Worm (Caenorhabditis elegans) whole organism, L3 larva: Measurements from ENCODE around the gene snt-1.

ENCODE experiments used
- R02D3.7 ChIP-seq: fragments of 150-350 bp; optimal IDR thresholded peaks from 2 replicates; lab custom pipeline; 2014; ENCODE audit warnings: missing biosample characterization, missing genetic modification characterization
- aly-2 ChIP-seq: fragments of 150-350 bp; optimal IDR thresholded peaks from 2 replicates; lab custom pipeline; 2014; ENCODE audit warnings: missing biosample characterization, missing genetic modification characterization
- ama-1 ChIP-seq: fragments of 150-350 bp; optimal IDR thresholded peaks from 2 replicates; lab custom pipeline; 2018
- ceh-16 ChIP-seq: sonication (generic microtip); optimal IDR thresholded peaks from 2 replicates; lab custom pipeline; 2017; ENCODE audit warnings: missing biosample characterization, missing genetic modification characterization
- ceh-28 ChIP-seq: fragments of 150-350 bp; optimal IDR thresholded peaks from 2 replicates; lab custom pipeline; 2014; ENCODE audit warnings: missing biosample characterization, missing genetic modification reagents, missing genetic modification characterization
- ceh-82 ChIP-seq: fragments of 150-350 bp; optimal IDR thresholded peaks from 2 replicates; lab custom pipeline; 2014; ENCODE audit warnings: missing biosample characterization, missing genetic modification characterization
- ceh-9 ChIP-seq: sonication (generic microtip); optimal IDR thresholded peaks from 2 replicates; lab custom pipeline; 2018; ENCODE audit warnings: missing biosample characterization, missing genetic modification characterization
- daf-12 ChIP-seq: fragments of 150-350 bp; optimal IDR thresholded peaks from 2 replicates; lab custom pipeline; 2014; ENCODE audit warnings: missing biosample characterization, missing genetic modification reagents, missing genetic modification characterization
- egl-27 ChIP-seq: sonication (generic microtip); optimal IDR thresholded peaks from 4 replicates; lab custom pipeline; 2017; ENCODE audit warnings: missing biosample characterization, missing genetic modification reagents, missing genetic modification characterization
- egl-5 ChIP-seq: fragments of 150-350 bp; optimal IDR thresholded peaks from 2 replicates; lab custom pipeline; 2017; ENCODE audit warnings: missing biosample characterization, missing genetic modification reagents, missing genetic modification characterization, inconsistent platforms
- elt-1 ChIP-seq: fragments of 150-350 bp; optimal IDR thresholded peaks from 2 replicates; lab custom pipeline; 2014; ENCODE audit warnings: missing biosample characterization, missing genetic modification characterization
- elt-2 ChIP-seq: sonication (generic microtip); optimal IDR thresholded peaks from 2 replicates; lab custom pipeline; 2016; ENCODE audit warnings: missing genetic modification reagents, mild to moderate bottlenecking, missing genetic modification characterization, missing compliant biosample characterization
- elt-3 ChIP-seq, 3 experiments: fragments of 150-350 bp in 1 of 3; sonication (generic microtip) in 2 of 3; optimal IDR thresholded peaks; 2 replicates in 2 of 3; 4 replicates in 1 of 3; lab custom pipeline; 2014 to 2017; ENCODE audit warnings: missing biosample characterization in 3 of 3, missing genetic modification characterization in 3 of 3
- eor-1 ChIP-seq, 2 experiments: fragments of 150-350 bp; optimal IDR thresholded peaks; 2 replicates each; lab custom pipeline; 2014 to 2018; ENCODE audit warnings: missing biosample characterization in 2 of 2, missing genetic modification characterization in 2 of 2
- fkh-10 ChIP-seq: sonication (generic microtip); optimal IDR thresholded peaks from 2 replicates; lab custom pipeline; 2017; ENCODE audit warnings: missing biosample characterization, missing genetic modification reagents, missing genetic modification characterization
- fkh-2 ChIP-seq: fragments of 150-350 bp; optimal IDR thresholded peaks from 2 replicates; lab custom pipeline; 2014; ENCODE audit warnings: missing biosample characterization, missing genetic modification reagents, missing genetic modification characterization
- jun-1 ChIP-seq: fragments of 150-350 bp; optimal IDR thresholded peaks from 2 replicates; lab custom pipeline; 2014; ENCODE audit warnings: missing biosample characterization, missing genetic modification reagents, missing genetic modification characterization
- lin-15B ChIP-seq: fragments of 150-350 bp; optimal IDR thresholded peaks from 2 replicates; lab custom pipeline; 2014; ENCODE audit warnings: missing biosample characterization, missing genetic modification characterization
- lin-39 ChIP-seq: fragments of 150-350 bp; optimal IDR thresholded peaks from 2 replicates; lab custom pipeline; 2018; ENCODE audit warnings: missing biosample characterization, missing genetic modification reagents, missing genetic modification characterization
- lsy-12 ChIP-seq: sonication (generic microtip); optimal IDR thresholded peaks from 2 replicates; lab custom pipeline; 2016; ENCODE audit warnings: mild to moderate bottlenecking, missing genetic modification characterization, missing compliant biosample characterization
- mml-1 ChIP-seq: fragments of 150-350 bp; sonication (generic microtip); optimal IDR thresholded peaks from 3 replicates; lab custom pipeline; 2014; ENCODE audit warnings: missing biosample characterization, missing genetic modification characterization
- nfya-1 ChIP-seq: sonication (generic microtip); optimal IDR thresholded peaks from 2 replicates; lab custom pipeline; 2017; ENCODE audit warnings: missing genetic modification characterization, mild to moderate bottlenecking, missing compliant biosample characterization, antibody characterized with exemption, moderate library complexity; ENCODE audit not compliant: insufficient read depth
- nhr-11 ChIP-seq: fragments of 150-350 bp; optimal IDR thresholded peaks from 2 replicates; lab custom pipeline; 2014; ENCODE audit warnings: missing biosample characterization, missing genetic modification characterization
- nhr-12 ChIP-seq: fragments of 150-350 bp; optimal IDR thresholded peaks from 2 replicates; lab custom pipeline; 2014; ENCODE audit warnings: missing biosample characterization, missing genetic modification characterization
- nhr-23 ChIP-seq: fragments of 150-350 bp; optimal IDR thresholded peaks from 2 replicates; lab custom pipeline; 2014; ENCODE audit warnings: missing biosample characterization, missing genetic modification reagents, missing genetic modification characterization
- nhr-237 ChIP-seq: fragments of 150-350 bp; optimal IDR thresholded peaks from 2 replicates; lab custom pipeline; 2014; ENCODE audit warnings: missing biosample characterization, missing genetic modification characterization
- nhr-25 ChIP-seq: sonication (generic microtip); optimal IDR thresholded peaks from 2 replicates; lab custom pipeline; 2017; ENCODE audit warnings: missing biosample characterization, missing genetic modification characterization
- nhr-28 ChIP-seq: fragments of 150-350 bp; optimal IDR thresholded peaks from 2 replicates; lab custom pipeline; 2014; ENCODE audit warnings: missing biosample characterization, missing genetic modification characterization
- nhr-43 ChIP-seq: sonication (generic microtip); optimal IDR thresholded peaks from 2 replicates; lab custom pipeline; 2016; ENCODE audit warnings: mild to moderate bottlenecking, missing genetic modification characterization, missing compliant biosample characterization; ENCODE audit not compliant: poor library complexity, severe bottlenecking
- nhr-67 ChIP-seq: fragments of 150-350 bp; optimal IDR thresholded peaks from 2 replicates; lab custom pipeline; 2014; ENCODE audit warnings: missing biosample characterization, missing genetic modification characterization
- nhr-76 ChIP-seq: fragments of 150-350 bp; sonication (generic microtip); optimal IDR thresholded peaks from 5 replicates; lab custom pipeline; 2014; ENCODE audit warnings: missing biosample characterization, missing genetic modification characterization
- nhr-77 ChIP-seq: fragments of 150-350 bp; optimal IDR thresholded peaks from 2 replicates; lab custom pipeline; 2014; ENCODE audit warnings: missing biosample characterization, missing genetic modification characterization
- pha-4 ChIP-seq: fragments of 150-350 bp; optimal IDR thresholded peaks from 2 replicates; lab custom pipeline; 2014; ENCODE audit warnings: missing biosample characterization, missing genetic modification reagents, missing genetic modification characterization
- pqm-1 ChIP-seq: fragments of 150-350 bp; optimal IDR thresholded peaks from 2 replicates; lab custom pipeline; 2017; ENCODE audit warnings: missing biosample characterization, missing genetic modification characterization, inconsistent platforms
- sea-2 ChIP-seq: fragments of 150-350 bp; sonication (generic microtip); optimal IDR thresholded peaks from 4 replicates; lab custom pipeline; 2014; ENCODE audit warnings: missing biosample characterization, missing genetic modification reagents, missing genetic modification characterization
- skn-1 ChIP-seq: fragments of 150-350 bp; optimal IDR thresholded peaks from 2 replicates; lab custom pipeline; 2014; ENCODE audit warnings: missing biosample characterization, missing genetic modification characterization
- snpc-4 ChIP-seq: fragments of 150-350 bp; optimal IDR thresholded peaks from 2 replicates; lab custom pipeline; 2014; ENCODE audit warnings: missing biosample characterization, missing genetic modification characterization
- tbx-2 ChIP-seq: sonication (generic microtip); optimal IDR thresholded peaks from 2 replicates; lab custom pipeline; 2016; ENCODE audit warnings: mild to moderate bottlenecking, missing genetic modification characterization, missing compliant biosample characterization
- zag-1 ChIP-seq: fragments of 150-350 bp; optimal IDR thresholded peaks from 2 replicates; lab custom pipeline; 2014; ENCODE audit warnings: missing biosample characterization, missing genetic modification characterization
- ztf-11 ChIP-seq: fragments of 150-350 bp; optimal IDR thresholded peaks from 2 replicates; lab custom pipeline; 2014; ENCODE audit warnings: missing biosample characterization, missing genetic modification characterization
- ztf-4 ChIP-seq: fragments of 150-350 bp; optimal IDR thresholded peaks from 2 replicates; lab custom pipeline; 2014; ENCODE audit warnings: missing biosample characterization, missing genetic modification characterization

snt-1 gene

ce11 chrII:6776418-6777034 lies 34.2 kb upstream of the snt-1 start, which contains the start of gene ssup-72:
Gene ssup-72 (plus strand): TSS chrII:6776598.
- TF ChIP-seq nfya-1 (tag; lab: Kevin White, UChicago) = peak; percentile 68
- peak; percentile 15 for TF ChIP-seq elt-2 (tag; lab: Kevin White, UChicago)
- TF ChIP-seq nhr-43 (tag; lab: Kevin White, UChicago) = peak; percentile 90
- no peak for TF ChIP-seq jun-1 (tag; lab: Kevin White, UChicago)
- no peak for TF ChIP-seq ceh-16 (tag; lab: Kevin White, UChicago)
- TF ChIP-seq nhr-237 (tag; lab: Kevin White, UChicago) = no peak
- peak; percentile 7 for TF ChIP-seq nhr-25 (tag; lab: Kevin White, UChicago)
- TF ChIP-seq lsy-12 (tag; lab: Kevin White, UChicago) = peak; percentile 30
- TF ChIP-seq pha-4 (tag; lab: Kevin White, UChicago) = peak; percentile 72
- no peak for TF ChIP-seq pqm-1
- no peak for TF ChIP-seq nhr-12
- no peak for TF ChIP-seq fkh-2 (tag; lab: Kevin White, UChicago)
- TF ChIP-seq nhr-28 = no peak
- peak; percentile 71 for TF ChIP-seq lin-15B
- peak; percentile 1 for TF ChIP-seq egl-5 (tag; lab: Kevin White, UChicago)
- TF ChIP-seq nhr-23 (tag; lab: Kevin White, UChicago) = peak; percentile 65
- no peak for TF ChIP-seq skn-1 (tag; lab: Kevin White, UChicago)
- TF ChIP-seq egl-27 (tag; lab: Kevin White, UChicago) = no peak
- TF ChIP-seq snpc-4 (tag; lab: Kevin White, UChicago) = peak; percentile 63
- TF ChIP-seq eor-1 (tag; optimal IDR thresholded peaks at IDR 0.05; lab: Kevin White, UChicago) = no peak
- peak; percentile 23 for TF ChIP-seq tbx-2
- TF ChIP-seq, all 47 proteins: peak for 11

- no peak for TF ChIP-seq nhr-237 (tag; lab: Kevin White, UChicago)
- TF ChIP-seq elt-1 = no peak
- TF ChIP-seq nhr-77 = no peak
- TF ChIP-seq nhr-67 (tag; lab: Kevin White, UChicago) = no peak
- no peak for TF ChIP-seq pqm-1
- TF ChIP-seq R02D3.7 = no peak
- TF ChIP-seq nhr-23 (tag; lab: Kevin White, UChicago) = no peak
- no peak for TF ChIP-seq elt-3 (tag; optimal IDR thresholded peaks at IDR 0.05; lab: Kevin White, UChicago)
- TF ChIP-seq ztf-11 (tag; lab: Kevin White, UChicago) = no peak
- no peak for TF ChIP-seq pha-4 (tag; lab: Kevin White, UChicago)
These were observed 31.7 kb upstream of the snt-1 start, which contains the start of gene T13C2.7 for ce11 chrII:6779104-6779503. Gene T13C2.7 (plus strand): TSS chrII:6779404.

ce11 chrII:6781231-6781630 lies 29.5 kb upstream of the snt-1 start:
- peak; percentile 66 for TF ChIP-seq elt-2 (tag; lab: Kevin White, UChicago)
- TF ChIP-seq pqm-1 = peak; percentile 30
- TF ChIP-seq egl-27 (tag; lab: Kevin White, UChicago) = no peak

DNA sequence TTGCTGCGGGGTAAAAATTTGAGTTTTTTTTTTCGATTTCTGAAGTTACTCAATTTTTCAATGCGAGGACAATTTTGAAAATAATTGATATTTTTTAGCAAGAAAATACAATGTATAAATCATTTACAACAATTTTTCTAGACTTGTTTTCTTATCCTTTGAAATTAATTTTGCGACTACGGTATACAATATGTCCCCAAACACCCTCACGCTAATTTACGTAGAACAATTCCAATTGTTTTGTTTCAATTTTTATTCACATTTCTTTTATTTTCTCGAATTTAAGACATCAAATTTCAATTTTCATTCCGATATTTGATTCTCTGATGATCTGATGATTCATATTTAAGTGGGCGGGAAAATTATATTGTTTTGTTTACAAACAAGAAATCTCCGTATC lies 28.8 kb upstream of the snt-1 start:
- TF ChIP-seq eor-1 (tag; optimal IDR thresholded peaks at IDR 0.05; lab: Kevin White, UChicago) (no peak), nhr-11 (tag; lab: Kevin White, UChicago) (no peak), pqm-1 (no peak), elt-2 (tag; lab: Kevin White, UChicago) (no peak), elt-1 (no peak)

DNA sequence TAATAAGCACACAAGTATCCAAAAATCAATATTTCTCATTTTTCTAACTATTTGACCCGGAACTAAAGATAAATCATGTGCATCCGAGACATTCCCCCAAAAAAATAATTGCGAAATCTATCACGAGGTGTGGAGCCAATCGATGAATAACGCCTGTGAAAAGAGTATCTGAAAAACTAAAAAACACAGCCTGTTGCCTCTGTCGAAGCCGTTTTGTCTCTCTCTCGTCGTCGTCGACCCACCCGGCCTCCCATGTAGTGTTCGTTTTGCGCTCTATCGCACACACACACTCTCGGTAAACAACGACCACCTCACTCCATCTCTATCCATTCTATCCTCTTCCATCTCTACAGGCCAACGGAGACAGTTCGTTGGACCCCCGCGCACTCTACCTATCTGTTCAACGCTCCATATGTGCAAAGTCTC lies 28.0 kb upstream of the snt-1 start:
- peak; percentile 57 for TF ChIP-seq lin-39
- peak; percentile 26 for TF ChIP-seq egl-5 (tag; lab: Kevin White, UChicago)
- TF ChIP-seq aly-2 (tag; lab: Kevin White, UChicago) = no peak
- peak; percentile 27 for TF ChIP-seq elt-2 (tag; lab: Kevin White, UChicago)
- TF ChIP-seq lsy-12 (tag; lab: Kevin White, UChicago) = no peak
- peak; percentile 77 for TF ChIP-seq pha-4 (tag; lab: Kevin White, UChicago)
- peak; percentile 83 for TF ChIP-seq ceh-28
- no peak for TF ChIP-seq ama-1 (lab: Kevin White, UChicago)
- TF ChIP-seq nhr-43 (tag; lab: Kevin White, UChicago) = no peak
- no peak for TF ChIP-seq skn-1 (tag; lab: Kevin White, UChicago)
- peak; percentile 0 for TF ChIP-seq fkh-10 (GFP tag; lab: Kevin White, UChicago)
- no peak for TF ChIP-seq fkh-2 (tag; lab: Kevin White, UChicago)
- TF ChIP-seq zag-1 (tag; lab: Kevin White, UChicago) = no peak
- no peak for TF ChIP-seq sea-2 (GFP tag; lab: Kevin White, UChicago)
- peak; percentile 48 for TF ChIP-seq snpc-4 (tag; lab: Kevin White, UChicago)
- no peak for TF ChIP-seq elt-1
- TF ChIP-seq egl-27 (tag; lab: Kevin White, UChicago) = no peak
- no peak for TF ChIP-seq ztf-4 (tag; lab: Kevin White, UChicago)
- no peak for TF ChIP-seq nhr-12
- peak; percentile 11 for TF ChIP-seq jun-1 (tag; lab: Kevin White, UChicago)
- TF ChIP-seq nhr-25 (tag; lab: Kevin White, UChicago) = peak; percentile 62
- TF ChIP-seq ceh-9 (tag; lab: Kevin White, UChicago) = no peak
- no peak for TF ChIP-seq nhr-76
- TF ChIP-seq nhr-237 (tag; lab: Kevin White, UChicago) = no peak
- no peak for TF ChIP-seq elt-3 (tag; optimal IDR thresholded peaks at IDR 0.05; lab: Kevin White, UChicago)
- TF ChIP-seq nhr-67 (tag; lab: Kevin White, UChicago) = no peak
- no peak for TF ChIP-seq ceh-82 (tag; lab: Kevin White, UChicago)
- TF ChIP-seq ceh-16 (tag; lab: Kevin White, UChicago) = no peak
- no peak for TF ChIP-seq mml-1 (tag; lab: Kevin White, UChicago)
- TF ChIP-seq tbx-2 = no peak
- TF ChIP-seq daf-12 (tag; lab: Kevin White, UChicago) = no peak
